Fruit fly (Drosophila melanogaster) whole organism, wandering third instar larva: ENCODE measurements around the gene CG33095.

Experiments
- Dif ChIP-seq: fragments of 200-275, 200-300 bp; sonication (Bioruptor generic); optimal IDR thresholded peaks from 2 replicates; lab custom pipeline; 2018; ENCODE audit warnings: missing biosample characterization, missing genetic modification characterization; ENCODE audit not compliant: partially characterized antibody
- HLH106 ChIP-seq: fragments of 200-800 bp; optimal IDR thresholded peaks from 3 replicates; lab custom pipeline; 2019; ENCODE audit warnings: missing biosample characterization, mild to moderate bottlenecking, missing genetic modification characterization, moderate library complexity
- Myc ChIP-seq: fragments of >200 bp; optimal IDR thresholded peaks from 2 replicates; lab custom pipeline; 2017
- OdsH ChIP-seq: fragments of 200-800 bp; sonication (Bioruptor generic); optimal IDR thresholded peaks from 2 replicates; lab custom pipeline; 2016; ENCODE audit warnings: missing biosample characterization, mild to moderate bottlenecking, missing genetic modification characterization
- Sp1 ChIP-seq: fragments of 200-800 bp; sonication (Bioruptor generic); optimal IDR thresholded peaks from 3 replicates; lab custom pipeline; 2019; ENCODE audit warnings: missing biosample characterization, mild to moderate bottlenecking, missing genetic modification characterization, moderate library complexity
- br ChIP-seq: fragments of 200-800 bp; sonication (Bioruptor generic); optimal IDR thresholded peaks from 2 replicates; lab custom pipeline; 2016; ENCODE audit warnings: missing biosample characterization, missing genetic modification characterization
- ey ChIP-seq: fragments of 200-800 bp; sonication (Bioruptor generic); optimal IDR thresholded peaks from 2 replicates; lab custom pipeline; 2016; ENCODE audit warnings: missing biosample characterization, missing genetic modification characterization
- fru ChIP-seq: fragments of 200-800 bp; sonication (Bioruptor generic); optimal IDR thresholded peaks from 3 replicates; lab custom pipeline; 2016; ENCODE audit warnings: missing biosample characterization, mild to moderate bottlenecking, missing genetic modification characterization
- lola ChIP-seq: fragments of >200 bp; optimal IDR thresholded peaks from 2 replicates; lab custom pipeline; 2017; ENCODE audit warnings: missing biosample characterization, missing genetic modification characterization
- pan ChIP-seq: fragments of >200 bp; optimal IDR thresholded peaks from 2 replicates; lab custom pipeline; 2017
- psq ChIP-seq: fragments of 200-800 bp; sonication (Bioruptor generic); optimal IDR thresholded peaks from 3 replicates; lab custom pipeline; 2017; ENCODE audit warnings: missing biosample characterization, mild to moderate bottlenecking, missing genetic modification characterization, moderate library complexity
- sage ChIP-seq: fragments of 200-800 bp; sonication (Bioruptor generic); optimal IDR thresholded peaks from 2 replicates; lab custom pipeline; 2016; ENCODE audit warnings: missing biosample characterization, mild to moderate bottlenecking, missing genetic modification characterization
- tai ChIP-seq: sonication (Bioruptor generic); optimal IDR thresholded peaks from 2 replicates; lab custom pipeline; 2016; ENCODE audit warnings: missing biosample characterization, missing genetic modification characterization

- TF ChIP-seq Myc, result no peak
- TF ChIP-seq psq (GFP tag; lab: Kevin White, UChicago), result no peak
- no peak for TF ChIP-seq lola
- TF ChIP-seq ey, result no peak
- TF ChIP-seq OdsH (GFP tag; lab: Kevin White, UChicago), result no peak
- TF ChIP-seq tai (GFP tag; lab: Kevin White, UChicago), result no peak
- TF ChIP-seq sage (GFP tag; lab: Kevin White, UChicago), result no peak
- TF ChIP-seq HLH106, result no peak
- TF ChIP-seq Sp1, result no peak
- TF ChIP-seq pan (lab: Kevin White, UChicago), result no peak
- no peak for TF ChIP-seq br (GFP tag; lab: Kevin White, UChicago)
- TF ChIP-seq fru (GFP tag; lab: Kevin White, UChicago), result no peak
- no peak for TF ChIP-seq Dif (GFP tag; lab: Kevin White, UChicago)
Measured at dm6 chr3R:25051441-25052097, 45.9 kb upstream of the CG33095 start.
